Fruit fly (Drosophila melanogaster) whole organism, pupa: ENCODE results near the gene CG14332.

Experiments used
- CG10348 ChIP-seq: fragments of 200-800 bp; sonication (Bioruptor generic); IDR thresholded peaks from 2 replicates; pipeline ENCODE4 v1.3.6; 2022; ENCODE audit warnings: missing biosample characterization, missing genetic modification characterization
- CG12605 ChIP-seq: fragments of 200-800 bp; sonication (Bioruptor generic); IDR thresholded peaks from 2 replicates; pipeline ENCODE4 v1.3.6; 2022; ENCODE audit warnings: missing biosample characterization, missing genetic modification characterization
- CG13204 ChIP-seq: fragments of 200-800 bp; sonication (Bioruptor generic); optimal IDR thresholded peaks from 2 replicates; lab custom pipeline; 2018; ENCODE audit warnings: missing biosample characterization, mild to moderate bottlenecking, missing genetic modification characterization, moderate library complexity
- CG14655 ChIP-seq: fragments of 200-800 bp; sonication (Bioruptor generic); optimal IDR thresholded peaks from 3 replicates; lab custom pipeline; 2017; ENCODE audit warnings: mild to moderate bottlenecking, missing biosample characterization, missing genetic modification reagents, missing genetic modification characterization
- CG15710 ChIP-seq: fragments of 200-800 bp; sonication (Bioruptor generic); optimal IDR thresholded peaks from 2 replicates; lab custom pipeline; 2018; ENCODE audit warnings: missing biosample characterization, mild to moderate bottlenecking, missing genetic modification characterization, moderate library complexity
- CG17806 ChIP-seq: fragments of 200-800 bp; sonication (Bioruptor generic); optimal IDR thresholded peaks from 2 replicates; lab custom pipeline; 2018; ENCODE audit warnings: missing biosample characterization, mild to moderate bottlenecking, missing genetic modification characterization, moderate library complexity
- CG32121 ChIP-seq: fragments of 200-800 bp; sonication (Bioruptor generic); IDR thresholded peaks from 2 replicates; pipeline ENCODE4 v1.3.6; 2022; ENCODE audit warnings: missing biosample characterization, missing genetic modification characterization
- CG34367 ChIP-seq: fragments of 200-800 bp; sonication (Bioruptor generic); optimal IDR thresholded peaks from 2 replicates; lab custom pipeline; 2018; ENCODE audit warnings: missing biosample characterization, mild to moderate bottlenecking, missing genetic modification characterization
- CG4496 ChIP-seq: fragments of 200-800 bp; sonication (Bioruptor generic); IDR thresholded peaks from 3 replicates; pipeline ENCODE4 v1.3.6; 2022; ENCODE audit warnings: missing biosample characterization, missing genetic modification characterization
- CG8159 ChIP-seq: fragments of 200-800 bp; sonication (Bioruptor generic); optimal IDR thresholded peaks from 3 replicates; lab custom pipeline; 2018; ENCODE audit warnings: missing biosample characterization, mild to moderate bottlenecking, missing genetic modification characterization, moderate library complexity
- CG8301 ChIP-seq: fragments of 200-800 bp; sonication (Bioruptor generic); optimal IDR thresholded peaks from 2 replicates; lab custom pipeline; 2018; ENCODE audit warnings: missing biosample characterization, mild to moderate bottlenecking, missing genetic modification characterization
- CG9948 ChIP-seq: fragments of 200-800 bp; sonication (Bioruptor generic); optimal IDR thresholded peaks from 2 replicates; lab custom pipeline; 2018; ENCODE audit warnings: missing biosample characterization, mild to moderate bottlenecking, missing genetic modification characterization, moderate library complexity
- D1 ChIP-seq: fragments of 200-800 bp; sonication (Bioruptor generic); optimal IDR thresholded peaks from 2 replicates; lab custom pipeline; 2018; ENCODE audit warnings: missing biosample characterization, mild to moderate bottlenecking, missing genetic modification characterization, moderate library complexity
- EcR ChIP-seq: fragments of 200-800 bp; sonication (Bioruptor generic); optimal IDR thresholded peaks from 3 replicates; lab custom pipeline; 2019; ENCODE audit warnings: missing biosample characterization, missing genetic modification characterization, mild to moderate bottlenecking, moderate library complexity, missing genetic modification reagents
- Ets98B ChIP-seq: fragments of 200-800 bp; sonication (Bioruptor generic); IDR thresholded peaks from 2 replicates; pipeline ENCODE4 v1.3.6; 2022; ENCODE audit warnings: missing biosample characterization, missing genetic modification characterization
- Pif1A ChIP-seq: fragments of 200-800 bp; sonication (Bioruptor generic); optimal IDR thresholded peaks from 3 replicates; lab custom pipeline; 2016; ENCODE audit warnings: missing biosample characterization, missing genetic modification characterization
- Pif1B ChIP-seq: fragments of 200-800 bp; sonication (Bioruptor generic); optimal IDR thresholded peaks from 3 replicates; lab custom pipeline; 2016; ENCODE audit warnings: missing biosample characterization, missing genetic modification characterization
- Snoo ChIP-seq: fragments of 200-800 bp; sonication (Bioruptor generic); optimal IDR thresholded peaks from 3 replicates; lab custom pipeline; 2017; ENCODE audit warnings: missing biosample characterization, mild to moderate bottlenecking, missing genetic modification characterization, inconsistent platforms
- fd96Ca ChIP-seq: fragments of 200-800 bp; sonication (Bioruptor generic); IDR thresholded peaks from 3 replicates; pipeline ENCODE4 v1.3.6; 2022; ENCODE audit warnings: missing biosample characterization, missing genetic modification characterization
- gl ChIP-seq: fragments of 200-800 bp; sonication (Bioruptor generic); optimal IDR thresholded peaks from 2 replicates; lab custom pipeline; 2018; ENCODE audit warnings: missing biosample characterization, mild to moderate bottlenecking, missing genetic modification characterization
- rn ChIP-seq: fragments of 200-800 bp; sonication (Bioruptor generic); IDR thresholded peaks from 2 replicates; pipeline ENCODE4 v1.3.6; 2022; ENCODE audit warnings: missing biosample characterization, missing genetic modification characterization

The CG14332 gene

DNA sequence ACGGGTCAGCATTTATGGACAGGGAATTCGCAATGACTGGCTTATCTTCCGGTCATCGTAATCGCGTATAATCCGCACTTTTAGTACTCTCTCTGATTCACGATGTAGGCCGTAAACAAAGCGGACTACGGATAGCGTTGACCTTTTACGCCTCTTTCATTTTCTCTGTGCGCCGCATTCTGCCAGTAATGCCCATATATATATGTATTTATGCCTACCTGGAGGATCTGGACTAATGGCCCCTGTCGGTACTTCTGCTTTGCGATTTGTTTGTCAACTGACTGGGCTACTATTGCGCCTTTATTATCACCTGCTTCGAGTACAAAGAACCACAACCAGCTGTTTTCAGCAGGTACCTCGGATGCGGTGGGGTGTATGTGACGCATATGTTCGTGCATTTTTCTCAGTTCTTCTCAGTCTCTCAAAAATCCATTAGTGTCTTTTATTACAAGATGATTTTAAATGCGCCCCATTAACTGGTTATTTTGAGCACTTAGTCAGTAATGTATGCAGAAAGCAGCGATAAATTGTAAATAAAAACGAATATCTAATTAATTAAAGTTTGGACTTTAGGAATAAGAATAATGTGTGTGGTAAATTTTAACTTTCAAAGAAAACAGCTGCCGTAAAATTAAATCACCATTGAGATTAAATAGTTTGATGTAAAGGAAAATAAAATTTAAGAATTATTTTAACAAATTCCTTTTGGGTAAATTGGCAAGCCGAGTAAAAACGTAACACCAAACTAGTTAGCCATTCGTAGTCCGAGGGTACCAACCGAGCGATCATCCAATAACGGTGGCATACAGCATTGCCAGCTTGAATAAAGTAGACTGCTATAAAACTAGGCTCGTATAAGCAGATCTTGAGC is 27.4 kb downstream of the CG14332 start, which contains the start of gene CREG:
Gene CREG, minus strand, starts transcription at position 323 of the 871 bp plus-strand sequence.
- TF ChIP-seq CG4496 (GFP tag; lab: Robert Waterston, UW) (no peak), CG17806 (tag; lab: Kevin White, UChicago) (no peak), Snoo (tag; lab: Kevin White, UChicago) (peak; percentile 46), CG9948 (peak; percentile 11), Pif1A (GFP tag; lab: Kevin White, UChicago) (peak; percentile 32), CG32121 (GFP tag; lab: Robert Waterston, UW) (no peak), D1 (tag; lab: Kevin White, UChicago) (peak; percentile 24), EcR (peak; percentile 85), CG12605 (GFP tag; lab: Robert Waterston, UW) (0 out of 2 replicates have a peak, but pooled peaks have one; percentile 7), CG10348 (GFP tag; lab: Robert Waterston, UW) (no peak), CG34367 (tag; lab: Kevin White, UChicago) (no peak), fd96Ca (GFP tag; lab: Robert Waterston, UW) (no peak), gl (tag; lab: Kevin White, UChicago) (no peak), Ets98B (0 out of 2 replicates have a peak, but pooled peaks have one; percentile 24), CG14655 (peak; percentile 53), CG13204 (GFP tag; lab: Kevin White, UChicago) (no peak), rn (GFP tag; lab: Robert Waterston, UW) (no peak), CG8301 (tag; lab: Kevin White, UChicago) (peak; percentile 38), CG8159 (peak; percentile 41), Pif1B (peak; percentile 18), CG15710 (tag; lab: Kevin White, UChicago) (peak; percentile 23)
- TF ChIP-seq, all 21 proteins: peak for 12

DNA sequence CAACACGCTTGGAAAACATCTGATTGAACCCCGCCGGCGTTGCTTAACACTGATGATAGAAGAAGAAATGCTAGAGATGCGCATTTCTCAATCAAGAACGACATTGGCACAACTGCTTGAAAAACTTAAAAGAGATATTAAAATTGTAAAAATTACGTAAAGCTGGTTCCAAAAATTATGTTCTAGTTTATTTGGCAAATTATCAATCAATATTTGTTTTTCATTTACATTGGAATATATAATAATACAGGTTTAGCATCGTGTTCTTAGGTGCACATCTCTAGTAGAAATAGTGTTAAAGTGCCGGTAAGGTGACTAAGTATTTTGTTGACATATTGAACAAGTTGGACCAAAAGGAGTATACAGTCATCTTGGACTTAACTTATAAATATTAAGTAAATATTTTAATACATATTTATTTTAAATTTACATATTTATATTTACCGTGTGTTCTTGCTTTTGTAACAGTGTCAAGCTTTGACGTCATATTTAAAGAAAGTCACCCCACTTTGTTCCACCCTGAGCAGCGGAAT is 30.6 kb downstream of the CG14332 start, which contains the start of the genes Brf and sds22:
Gene Brf, minus strand, starts transcription at position 25 of the 533 bp plus-strand sequence.
Gene sds22, plus strand, starts transcription at position 282 of the 533 bp plus-strand sequence.
- TF ChIP-seq CG12605 (GFP tag; lab: Robert Waterston, UW): peak; percentile 76; the same call in 1 of the 2 replicates
- peak; percentile 62 for TF ChIP-seq CG10348 (GFP tag; lab: Robert Waterston, UW)
- TF ChIP-seq CG8301 (tag; lab: Kevin White, UChicago): peak; percentile 88
- peak; percentile 55 for TF ChIP-seq CG13204 (GFP tag; lab: Kevin White, UChicago)
- TF ChIP-seq CG17806 (tag; lab: Kevin White, UChicago): peak; percentile 94
- TF ChIP-seq CG14655: peak; percentile 93
- TF ChIP-seq rn (GFP tag; lab: Robert Waterston, UW): peak; percentile 86; the same call in 1 of the 2 replicates
- TF ChIP-seq gl (tag; lab: Kevin White, UChicago): peak; percentile 75
- peak; percentile 91 for TF ChIP-seq CG9948
- peak; percentile 89 for TF ChIP-seq CG32121 (GFP tag; lab: Robert Waterston, UW)
- peak; percentile 77 for TF ChIP-seq fd96Ca (GFP tag; lab: Robert Waterston, UW)
- peak; percentile 91 for TF ChIP-seq Pif1B
- peak; percentile 92 for TF ChIP-seq Pif1A (GFP tag; lab: Kevin White, UChicago)
- peak; percentile 91 for TF ChIP-seq CG34367 (tag; lab: Kevin White, UChicago)
- TF ChIP-seq EcR: peak; percentile 2
- TF ChIP-seq Ets98B: peak; percentile 91
- peak; percentile 89 for TF ChIP-seq Snoo (tag; lab: Kevin White, UChicago)
- TF ChIP-seq CG15710 (tag; lab: Kevin White, UChicago): peak; percentile 94
- TF ChIP-seq CG4496 (GFP tag; lab: Robert Waterston, UW): peak; percentile 93
- peak; percentile 95 for TF ChIP-seq CG8159
- peak; percentile 88 for TF ChIP-seq D1 (tag; lab: Kevin White, UChicago)
- TF ChIP-seq, all 21 proteins: peak for 21

dm6 chr3R:17386168-17386819 is 35.7 kb downstream of the CG14332 start:
- peak; percentile 63 for TF ChIP-seq CG10348 (GFP tag; lab: Robert Waterston, UW)
- peak; percentile 45 for TF ChIP-seq Snoo (tag; lab: Kevin White, UChicago)
- peak; percentile 92 for TF ChIP-seq Ets98B
- TF ChIP-seq EcR: no peak
- TF ChIP-seq CG34367 (tag; lab: Kevin White, UChicago): peak; percentile 60
- peak; percentile 83 for TF ChIP-seq Pif1A (GFP tag; lab: Kevin White, UChicago)
- peak; percentile 81 for TF ChIP-seq CG8159
- TF ChIP-seq CG15710 (tag; lab: Kevin White, UChicago): peak; percentile 67
- TF ChIP-seq fd96Ca (GFP tag; lab: Robert Waterston, UW): peak; percentile 83
- peak; percentile 47 for TF ChIP-seq Pif1B
- peak; percentile 61; the same call in 1 of the 2 replicates for TF ChIP-seq CG12605 (GFP tag; lab: Robert Waterston, UW)
- TF ChIP-seq D1 (tag; lab: Kevin White, UChicago): no peak
- TF ChIP-seq gl (tag; lab: Kevin White, UChicago): peak; percentile 67
- TF ChIP-seq CG13204 (GFP tag; lab: Kevin White, UChicago): peak; percentile 29
- peak; percentile 84 for TF ChIP-seq CG8301 (tag; lab: Kevin White, UChicago)
- TF ChIP-seq CG32121 (GFP tag; lab: Robert Waterston, UW): peak; percentile 82
- TF ChIP-seq CG14655: peak; percentile 85
- peak; percentile 81 for TF ChIP-seq CG17806 (tag; lab: Kevin White, UChicago)
- peak; percentile 72 for TF ChIP-seq CG9948
- peak; percentile 71 for TF ChIP-seq rn (GFP tag; lab: Robert Waterston, UW)
- TF ChIP-seq CG4496 (GFP tag; lab: Robert Waterston, UW): peak; percentile 90
